Fruit fly (Drosophila melanogaster) whole organism, embryonic: ENCODE data around the gene Trpgamma.

ENCODE experiments used
- CG10366 ChIP-seq: fragments of 200-800 bp; sonication (Bioruptor generic); IDR thresholded peaks from 2 replicates; pipeline ENCODE4 v1.3.6; 2022; ENCODE audit warnings: missing biosample characterization, missing genetic modification characterization
- kay ChIP-seq: fragments of 200-800 bp; sonication (Bioruptor generic); optimal IDR thresholded peaks from 2 replicates; lab custom pipeline; 2016; ENCODE audit warnings: missing biosample characterization, missing genetic modification characterization

DNA sequence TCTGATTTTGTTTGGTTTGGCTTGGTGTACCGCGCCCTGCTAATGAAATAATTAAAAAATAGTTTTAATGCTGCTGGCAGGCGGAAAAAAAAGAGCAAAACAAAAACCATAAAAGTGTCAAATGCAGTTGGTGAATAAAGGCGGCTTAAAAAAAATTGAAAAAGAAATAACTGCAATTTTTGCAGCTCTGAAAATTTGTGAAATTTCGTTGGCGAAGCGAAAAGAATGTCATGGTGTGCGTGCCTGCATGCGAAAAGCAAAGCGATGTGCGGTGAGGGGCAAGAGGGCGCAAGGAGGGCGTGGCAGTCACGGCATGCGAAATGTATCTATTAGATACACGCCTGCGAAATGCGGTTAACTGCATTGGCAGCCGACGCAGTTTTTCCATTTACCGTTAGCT, 38.2 kb downstream of the Trpgamma start:
- TF ChIP-seq CG10366 (GFP tag; lab: Robert Waterston, UW): no peak
- no peak for TF ChIP-seq kay (GFP tag; lab: Kevin White, UChicago)
